Fruit fly (Drosophila melanogaster): ENCODE results near the gene CG11601.
A peak's percentile ranks its signal among the peaks of the same experiment; 100 is the strongest.

CG11601 gene

dm6 chr2L:273603-274002, 9.5 kb downstream of the CG11601 start, which contains the start of the genes mbm and CG11555:
Gene mbm (minus strand): TSS chr2L:273715.
Gene CG11555 (plus strand): TSS chr2L:273836.
- TF ChIP-seq noc (tag; optimal IDR thresholded peaks at IDR 0.05) = no peak

DNA sequence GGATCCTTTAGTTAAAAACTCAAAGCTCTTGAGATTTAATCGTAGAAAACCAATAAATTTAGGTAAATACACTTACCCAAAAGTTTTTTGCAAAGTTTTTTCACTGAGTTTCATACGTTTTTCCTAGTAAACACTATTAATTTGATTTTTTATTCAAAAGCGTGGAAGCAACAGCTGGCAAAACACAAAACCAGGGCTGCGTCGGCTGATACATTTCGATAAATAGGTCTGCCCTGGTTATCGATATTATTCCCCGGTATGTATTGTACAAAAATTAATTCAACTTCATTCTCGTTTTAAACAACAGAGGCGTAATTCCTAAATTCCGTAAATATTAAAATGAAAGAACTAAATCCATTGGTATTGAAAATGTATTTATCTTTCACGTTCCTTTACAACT, 11.5 kb downstream of the CG11601 start, which contains the start of gene Dus1:
Gene Dus1 (minus strand): TSS at position 192 of the 400 bp plus-strand sequence.
- no peak for TF ChIP-seq noc (tag; optimal IDR thresholded peaks at IDR 0.05)

dm6 chr2L:268788-269187, 14.3 kb downstream of the CG11601 start, which contains the start of gene CG3345:
Gene CG3345 (plus strand): TSS chr2L:269088.
- TF ChIP-seq noc (tag; optimal IDR thresholded peaks at IDR 0.05) = no peak

DNA sequence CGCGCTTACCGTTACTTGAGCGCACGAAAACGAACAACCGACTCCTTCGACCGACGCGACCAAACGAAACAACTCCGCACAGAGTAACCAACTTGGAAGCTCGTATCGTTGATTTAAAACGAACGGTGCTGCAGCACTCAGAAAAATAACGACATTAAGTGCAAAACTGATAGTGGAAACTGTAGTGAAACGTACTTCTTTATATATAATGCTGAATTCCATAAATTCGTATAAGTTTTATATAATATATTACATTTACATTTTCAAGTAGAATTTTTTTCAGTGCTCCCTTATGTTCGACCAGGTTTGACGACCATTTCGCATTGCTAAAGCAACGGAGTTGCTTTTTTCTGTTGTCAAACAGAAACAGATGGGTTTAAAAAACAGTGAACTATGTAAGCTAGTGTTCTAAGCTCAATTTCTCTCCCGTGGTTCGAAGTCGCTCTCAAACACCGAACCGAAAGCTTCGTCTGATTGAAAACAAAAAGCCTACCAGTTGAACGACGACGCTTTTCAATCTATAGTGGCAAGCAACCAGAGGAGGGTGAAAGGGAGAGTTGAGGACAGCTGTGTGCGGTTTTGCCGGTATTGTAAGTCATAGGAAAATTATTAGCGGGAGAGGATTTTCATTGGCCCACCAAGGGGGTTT, 15.5 kb downstream of the CG11601 start, which contains the start of gene CG17075:
Gene CG17075 (minus strand): TSS at position 65 of the 649 bp plus-strand sequence.
- peak; percentile 68 for TF ChIP-seq noc (tag; optimal IDR thresholded peaks at IDR 0.05)

- TF ChIP-seq noc (tag; optimal IDR thresholded peaks at IDR 0.05) = no peak
Measured at dm6 chr2L:252174-252573, 30.9 kb downstream of the CG11601 start, which contains the start of gene Rpp30. Gene Rpp30 (minus strand): TSS chr2L:252373.

DNA sequence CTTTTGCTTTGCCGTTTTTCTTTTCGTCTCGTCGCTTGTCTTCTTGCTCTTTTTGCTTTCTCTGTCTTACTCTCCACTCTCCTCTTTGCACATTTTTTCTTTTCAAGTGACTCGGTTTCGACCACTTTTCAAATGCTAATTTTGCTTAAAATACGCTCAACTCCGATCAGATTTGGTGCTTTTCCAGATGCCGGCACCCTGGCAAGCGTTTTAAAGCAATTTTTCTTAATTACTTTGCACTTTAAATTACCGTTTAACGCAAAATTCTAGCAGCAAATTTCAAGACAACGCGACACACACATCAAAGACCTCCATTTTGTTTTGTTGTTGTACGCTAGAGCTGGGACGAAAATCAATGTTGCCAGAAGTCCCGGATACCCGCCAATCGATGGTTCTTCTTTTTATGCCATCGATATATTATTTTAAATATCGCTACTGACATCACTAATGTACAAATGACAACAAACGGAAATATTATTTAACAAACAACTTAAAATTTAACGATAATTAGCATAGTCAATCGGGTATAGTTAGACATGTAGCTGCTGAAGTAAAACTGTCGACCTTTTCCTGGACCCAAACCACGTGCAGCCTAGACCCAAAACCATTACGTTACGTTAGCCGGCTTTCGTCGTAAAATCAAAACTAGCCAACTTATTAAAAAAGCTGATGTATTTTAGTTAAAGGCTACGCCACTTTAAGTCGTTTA, 32.4 kb downstream of the CG11601 start, which contains the start of gene kis:
Gene kis (minus strand): TSS at position 317 of the 709 bp plus-strand sequence.
- peak; percentile 24 for TF ChIP-seq noc (tag; optimal IDR thresholded peaks at IDR 0.05)

dm6 chr2L:249048-249825, 33.8 kb downstream of the CG11601 start:
- no peak for TF ChIP-seq noc (tag; optimal IDR thresholded peaks at IDR 0.05)

dm6 chr2L:248592-248991, 34.5 kb downstream of the CG11601 start:
- no peak for TF ChIP-seq noc (tag; optimal IDR thresholded peaks at IDR 0.05)

- TF ChIP-seq noc (tag; optimal IDR thresholded peaks at IDR 0.05) = peak; percentile 92
Measured at dm6 chr2L:247845-248473, 35.1 kb downstream of the CG11601 start.

DNA sequence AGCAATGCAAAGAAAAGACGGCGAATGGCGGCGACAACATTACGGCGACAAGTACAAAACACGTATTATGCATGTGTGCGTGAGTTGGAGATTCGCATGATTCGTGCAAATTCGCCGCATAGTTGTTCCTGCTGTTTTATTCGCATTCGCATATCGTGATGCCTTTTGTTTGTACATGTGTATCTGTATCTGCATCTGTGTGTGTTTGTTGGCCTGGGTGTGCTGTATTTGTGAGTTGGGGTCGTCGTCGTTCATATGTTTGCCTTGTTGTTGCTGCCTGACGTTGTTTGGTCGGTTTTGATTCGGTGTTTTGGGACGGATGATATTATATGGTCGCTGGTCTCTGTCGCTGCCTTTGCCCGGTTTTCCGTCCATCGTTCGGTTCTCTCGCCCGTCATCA, 35.6 kb downstream of the CG11601 start:
- TF ChIP-seq noc (tag; optimal IDR thresholded peaks at IDR 0.05) = no peak

DNA sequence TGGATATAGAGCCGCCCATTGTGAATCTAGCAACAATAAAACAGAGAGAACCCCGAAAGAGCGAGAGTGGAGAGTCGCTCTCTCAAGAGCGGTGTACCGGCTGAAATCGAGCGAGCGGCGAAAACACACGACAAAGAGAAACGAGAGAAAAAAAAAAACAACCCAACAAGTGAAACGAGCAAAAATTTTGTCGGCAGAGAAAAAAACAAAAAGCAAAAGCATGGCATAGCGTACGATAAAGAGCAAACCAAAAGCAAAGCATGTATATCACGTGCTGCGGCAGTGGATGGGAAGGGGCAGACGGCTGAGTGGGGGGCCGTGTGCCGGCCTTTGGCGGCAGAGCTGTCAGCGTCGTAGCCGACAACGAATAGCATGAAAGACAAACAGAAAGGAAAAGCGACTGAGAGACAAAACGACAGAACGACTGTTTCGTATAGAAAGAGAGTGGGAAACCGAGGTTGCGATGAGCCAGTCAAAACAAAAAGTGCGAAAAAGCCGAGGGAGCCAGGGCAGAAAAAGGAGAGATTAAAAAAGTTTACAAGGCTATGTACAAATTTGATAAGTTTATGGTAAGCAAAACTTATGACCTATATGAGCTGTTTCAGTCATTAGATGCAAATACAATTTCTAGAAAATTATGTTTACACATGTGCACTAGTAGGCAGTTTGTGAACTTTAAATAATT, 36.3 kb downstream of the CG11601 start:
- TF ChIP-seq noc (tag; optimal IDR thresholded peaks at IDR 0.05) = peak; percentile 11

DNA sequence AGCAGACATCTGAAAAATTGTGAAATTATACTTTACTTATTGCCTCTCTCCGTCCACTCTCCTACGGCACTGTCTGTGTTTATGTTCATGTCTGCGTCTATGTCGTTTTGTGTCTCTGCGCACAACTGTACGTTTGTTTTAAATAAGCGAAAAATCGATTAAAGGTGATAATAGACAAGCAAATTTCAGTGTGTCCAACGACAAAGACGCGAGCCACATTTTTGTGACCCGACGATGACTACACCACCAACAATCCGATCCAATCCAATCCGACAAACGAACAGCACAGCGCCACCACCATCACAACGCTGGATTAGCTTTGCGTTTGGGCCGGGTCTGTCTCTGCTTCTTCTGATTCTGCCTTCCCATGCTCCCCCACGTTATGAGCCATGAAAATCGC, 38.5 kb downstream of the CG11601 start:
- TF ChIP-seq noc (tag; optimal IDR thresholded peaks at IDR 0.05) = no peak

DNA sequence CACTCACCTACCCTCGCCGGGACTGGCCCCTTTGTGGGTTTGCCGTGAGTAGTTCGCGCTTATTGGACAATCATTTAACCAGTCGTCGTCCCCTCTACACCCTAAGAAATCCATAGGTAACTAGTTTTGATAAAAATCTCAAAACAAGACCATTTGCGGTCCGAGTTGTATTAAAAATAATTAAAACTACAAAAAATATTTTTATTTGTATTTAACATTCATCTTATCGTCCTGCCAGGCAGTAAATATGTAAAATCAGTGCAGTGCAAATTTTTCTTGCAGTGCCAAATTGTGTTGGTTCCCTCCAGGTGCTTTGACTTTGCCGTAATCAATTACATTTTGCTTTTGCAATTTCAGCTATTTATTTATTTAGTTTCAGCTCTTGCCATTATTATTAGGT, 39.2 kb downstream of the CG11601 start:
- TF ChIP-seq noc (tag; optimal IDR thresholded peaks at IDR 0.05) = peak; percentile 39

dm6 chr2L:243123-243522, 39.9 kb downstream of the CG11601 start:
- TF ChIP-seq noc (tag; optimal IDR thresholded peaks at IDR 0.05) = no peak

dm6 chr2L:241415-241814, 41.7 kb downstream of the CG11601 start:
- TF ChIP-seq noc (tag; optimal IDR thresholded peaks at IDR 0.05) = no peak

Measured in whole organism, larva.